Fruit fly (Drosophila melanogaster): ENCODE results near the gene Ddrgk1.

Ddrgk1 gene

dm6 chr3R:21205680-21206326, 9.1 kb upstream of the Ddrgk1 start (continued):
- TF ChIP-seq CG7556 (GFP tag; optimal IDR thresholded peaks at IDR 0.05): peak; percentile 60
- no peak for TF ChIP-seq ranshi (GFP tag; IDR thresholded peaks at IDR 0.05)
- TF ChIP-seq sc (optimal IDR thresholded peaks at IDR 0.05): no peak
- peak; percentile 25 for TF ChIP-seq sc (GFP tag; optimal IDR thresholded peaks at IDR 0.05)
- peak; percentile 36 for TF ChIP-seq grn (GFP tag; optimal IDR thresholded peaks at IDR 0.05)
- TF ChIP-seq ci (GFP tag; IDR thresholded peaks at IDR 0.05): peak; percentile 64
- TF ChIP-seq CG14667 (GFP tag; IDR thresholded peaks at IDR 0.05): peak; percentile 28; the same call in 1 of the 2 replicates
- TF ChIP-seq CG4820 (GFP tag; optimal IDR thresholded peaks at IDR 0.05): peak; percentile 29
- TF ChIP-seq CG15696 (tag; optimal IDR thresholded peaks at IDR 0.05): no peak
- no peak for TF ChIP-seq yki (optimal IDR thresholded peaks at IDR 0.05)
- peak; percentile 50; the same call in 1 of the 2 replicates for TF ChIP-seq HLH3B (GFP tag; IDR thresholded peaks at IDR 0.05)
- no peak for TF ChIP-seq pfk (GFP tag; optimal IDR thresholded peaks at IDR 0.05)
- TF ChIP-seq CG33213 (GFP tag; optimal IDR thresholded peaks at IDR 0.05): no peak
- TF ChIP-seq Fer3 (tag; optimal IDR thresholded peaks at IDR 0.05): no peak
- peak; percentile 32 for TF ChIP-seq CG5180 (GFP tag; optimal IDR thresholded peaks at IDR 0.05)
- TF ChIP-seq ash1 (GFP tag; optimal IDR thresholded peaks at IDR 0.05): no peak
- TF ChIP-seq CG4617 (GFP tag; optimal IDR thresholded peaks at IDR 0.05; ENCODE audit: borderline replicate concordance): no peak
- TF ChIP-seq p53 (GFP tag; optimal IDR thresholded peaks at IDR 0.05): no peak
- TF ChIP-seq CG17802 (tag; optimal IDR thresholded peaks at IDR 0.05): peak; percentile 30
- no peak for TF ChIP-seq CG11085 (GFP tag; IDR thresholded peaks at IDR 0.05)
- no peak for TF ChIP-seq rib (GFP tag; IDR thresholded peaks at IDR 0.05)
- TF ChIP-seq Fer1 (GFP tag; optimal IDR thresholded peaks at IDR 0.05): no peak
- TF ChIP-seq CG7271 (tag; optimal IDR thresholded peaks at IDR 0.05): no peak
- TF ChIP-seq CG10431 (GFP tag; optimal IDR thresholded peaks at IDR 0.05): peak; percentile 11
- no peak for TF ChIP-seq CG12391 (tag; optimal IDR thresholded peaks at IDR 0.05)
- peak; percentile 44 for TF ChIP-seq fd64A (GFP tag; optimal IDR thresholded peaks at IDR 0.05)
- peak in 1 of 3 experiments; percentile 29 for TF ChIP-seq lola (GFP tag; optimal IDR thresholded peaks at IDR 0.05)
- peak; percentile 22 for TF ChIP-seq lab (GFP tag; optimal IDR thresholded peaks at IDR 0.05)
- no peak for TF ChIP-seq Meics (GFP tag; optimal IDR thresholded peaks at IDR 0.05)
- TF ChIP-seq insv (GFP tag; optimal IDR thresholded peaks at IDR 0.05): no peak
- TF ChIP-seq Dek (tag; optimal IDR thresholded peaks at IDR 0.05): no peak
- no peak for TF ChIP-seq Gsc (GFP tag; IDR thresholded peaks at IDR 0.05)
- peak; percentile 34 for TF ChIP-seq bcd (GFP tag; optimal IDR thresholded peaks at IDR 0.05)
- no peak for TF ChIP-seq br (optimal IDR thresholded peaks at IDR 0.05)
- TF ChIP-seq CG18599 (GFP tag; optimal IDR thresholded peaks at IDR 0.05): peak; percentile 11
- TF ChIP-seq CG4707 (GFP tag; optimal IDR thresholded peaks at IDR 0.05): peak; percentile 19
- TF ChIP-seq ind (GFP tag; optimal IDR thresholded peaks at IDR 0.05): no peak
- peak; percentile 71 for TF ChIP-seq CG18262 (tag; optimal IDR thresholded peaks at IDR 0.05)
- no peak for TF ChIP-seq ase (GFP tag; IDR thresholded peaks at IDR 0.05)
- no peak for TF ChIP-seq Asciz (GFP tag; optimal IDR thresholded peaks at IDR 0.05)
- no peak for TF ChIP-seq trem (tag; optimal IDR thresholded peaks at IDR 0.05)
- TF ChIP-seq CG32767 (GFP tag; IDR thresholded peaks at IDR 0.05): peak; percentile 25; the same call in 1 of the 2 replicates
- peak; percentile 61 for TF ChIP-seq CG31441 (GFP tag; IDR thresholded peaks at IDR 0.05)
- TF ChIP-seq tin (GFP tag; optimal IDR thresholded peaks at IDR 0.05): peak; percentile 15
- TF ChIP-seq wor (GFP tag; IDR thresholded peaks at IDR 0.05): no peak; the same call in 1 of the 2 replicates
- no peak for TF ChIP-seq HmgD (GFP tag; optimal IDR thresholded peaks at IDR 0.05)
- TF ChIP-seq NfI (GFP tag; optimal IDR thresholded peaks at IDR 0.05): no peak
- TF ChIP-seq crol (GFP tag; IDR thresholded peaks at IDR 0.05): peak; percentile 79
- TF ChIP-seq HLHmδ (GFP tag; optimal IDR thresholded peaks at IDR 0.05): no peak
- TF ChIP-seq CG5953 (GFP tag; IDR thresholded peaks at IDR 0.05): peak; percentile 53; the same call in 1 of the 2 replicates
